Worm (Caenorhabditis elegans): ENCODE measurements around the gene Y47D3A.13.

ce11 chrIII:11270795-11271194 is 46.9 kb upstream of the Y47D3A.13 start, which contains the start of gene obr-1:
- TF ChIP-seq sdc-2 (tag; optimal IDR thresholded peaks at IDR 0.05) (no peak), dmd-4 (tag; optimal IDR thresholded peaks at IDR 0.05; ENCODE audit: borderline replicate concordance) (no peak), pax-1 (tag; optimal IDR thresholded peaks at IDR 0.05) (no peak), fkh-10 (GFP tag; optimal IDR thresholded peaks at IDR 0.05) (no peak), rnt-1 (tag; optimal IDR thresholded peaks at IDR 0.05) (no peak), pqm-1 (tag; optimal IDR thresholded peaks at IDR 0.05) (no peak), elt-2 (tag; optimal IDR thresholded peaks at IDR 0.05) (no peak), unc-55 (GFP tag; optimal IDR thresholded peaks at IDR 0.05) (no peak)
